Fruit fly (Drosophila melanogaster): ENCODE data around the gene OtopLc.

OtopLc gene

dm6 chrX:5618562-5618961 is 44.1 kb downstream of the OtopLc start, which contains the start of gene RhoGAP5A:
Gene RhoGAP5A, minus strand, starts transcription at chrX:5618806.
- TF ChIP-seq ey (GFP tag; optimal IDR thresholded peaks at IDR 0.05) = no peak
- TF ChIP-seq psq (GFP tag; optimal IDR thresholded peaks at IDR 0.05) = no peak
- TF ChIP-seq tai (GFP tag; optimal IDR thresholded peaks at IDR 0.05) = no peak
- TF ChIP-seq Vsx2 (GFP tag; optimal IDR thresholded peaks at IDR 0.05; ENCODE audit: partially characterized antibody) = no peak
- TF ChIP-seq dl (GFP tag; optimal IDR thresholded peaks at IDR 0.05; ENCODE audit: insufficient read depth in 1 of 2, partially characterized antibody in 2 of 2) = no peak
- no peak for TF ChIP-seq brk (GFP tag; optimal IDR thresholded peaks at IDR 0.05)
- no peak for TF ChIP-seq Sp1 (GFP tag; optimal IDR thresholded peaks at IDR 0.05)
- no peak for TF ChIP-seq HLH106 (tag; optimal IDR thresholded peaks at IDR 0.05)
- TF ChIP-seq Hnf4 (GFP tag; optimal IDR thresholded peaks at IDR 0.05) = no peak
- TF ChIP-seq sage (GFP tag; optimal IDR thresholded peaks at IDR 0.05) = no peak
- TF ChIP-seq rgr (GFP tag; optimal IDR thresholded peaks at IDR 0.05) = no peak
- no peak for TF ChIP-seq Dfd (GFP tag; optimal IDR thresholded peaks at IDR 0.05)
- TF ChIP-seq CG9705 (GFP tag; optimal IDR thresholded peaks at IDR 0.05) = no peak
- no peak for TF ChIP-seq usp (GFP tag; optimal IDR thresholded peaks at IDR 0.05)
- TF ChIP-seq GATAd (GFP tag; optimal IDR thresholded peaks at IDR 0.05) = no peak
- no peak for TF ChIP-seq Rel (GFP tag; optimal IDR thresholded peaks at IDR 0.05)
- TF ChIP-seq Rel (tag; optimal IDR thresholded peaks at IDR 0.05) = no peak
- no peak for TF ChIP-seq OdsH (GFP tag; optimal IDR thresholded peaks at IDR 0.05)

- no peak for TF ChIP-seq ey (GFP tag; optimal IDR thresholded peaks at IDR 0.05)
- TF ChIP-seq N (GFP tag; optimal IDR thresholded peaks at IDR 0.05) = no peak
- no peak for TF ChIP-seq dsf (GFP tag; optimal IDR thresholded peaks at IDR 0.05; ENCODE audit: borderline replicate concordance)
- no peak for TF ChIP-seq Hr78 (GFP tag; optimal IDR thresholded peaks at IDR 0.05)
- TF ChIP-seq CrebA (GFP tag; optimal IDR thresholded peaks at IDR 0.05; ENCODE audit: borderline replicate concordance) = no peak
- no peak for TF ChIP-seq CG9705 (GFP tag; optimal IDR thresholded peaks at IDR 0.05)
- no peak for TF ChIP-seq Rel (GFP tag; optimal IDR thresholded peaks at IDR 0.05)
- no peak for TF ChIP-seq Rel (tag; optimal IDR thresholded peaks at IDR 0.05)
- no peak for TF ChIP-seq HLH106 (tag; optimal IDR thresholded peaks at IDR 0.05)
- TF ChIP-seq brk (GFP tag; optimal IDR thresholded peaks at IDR 0.05) = no peak
- TF ChIP-seq Hr83 (GFP tag; optimal IDR thresholded peaks at IDR 0.05; ENCODE audit: poor library complexity, severe bottlenecking) = no peak
- TF ChIP-seq pan (optimal IDR thresholded peaks at IDR 0.05) = no peak
- no peak for TF ChIP-seq Dfd (GFP tag; optimal IDR thresholded peaks at IDR 0.05)
- TF ChIP-seq dl (GFP tag; optimal IDR thresholded peaks at IDR 0.05; ENCODE audit: insufficient read depth in 1 of 2, partially characterized antibody in 2 of 2) = no peak
- TF ChIP-seq Mio (GFP tag; optimal IDR thresholded peaks at IDR 0.05) = no peak
- no peak for TF ChIP-seq lola (GFP tag; optimal IDR thresholded peaks at IDR 0.05)
- TF ChIP-seq fru (GFP tag; optimal IDR thresholded peaks at IDR 0.05) = no peak
- TF ChIP-seq Vsx2 (GFP tag; optimal IDR thresholded peaks at IDR 0.05; ENCODE audit: partially characterized antibody) = no peak
- no peak for TF ChIP-seq OdsH (GFP tag; optimal IDR thresholded peaks at IDR 0.05)
- no peak for TF ChIP-seq Abd-B (GFP tag; optimal IDR thresholded peaks at IDR 0.05)
- no peak for TF ChIP-seq h (GFP tag; optimal IDR thresholded peaks at IDR 0.05)
Observed at dm6 chrX:5616270-5616669, 46.4 kb downstream of the OtopLc start, which contains the start of gene CG34434. Gene CG34434, minus strand, starts transcription at chrX:5616370.

dm6 chrX:5614367-5614766 is 48.3 kb downstream of the OtopLc start, which contains the start of gene CG34435:
Gene CG34435, minus strand, starts transcription at chrX:5614467.
- no peak for TF ChIP-seq Hr83 (GFP tag; optimal IDR thresholded peaks at IDR 0.05; ENCODE audit: poor library complexity, severe bottlenecking)
- TF ChIP-seq dsf (GFP tag; optimal IDR thresholded peaks at IDR 0.05; ENCODE audit: borderline replicate concordance) = no peak
- no peak for TF ChIP-seq ey (GFP tag; optimal IDR thresholded peaks at IDR 0.05)
- no peak for TF ChIP-seq OdsH (GFP tag; optimal IDR thresholded peaks at IDR 0.05)
- TF ChIP-seq fru (GFP tag; optimal IDR thresholded peaks at IDR 0.05) = no peak
- TF ChIP-seq Abd-B (GFP tag; optimal IDR thresholded peaks at IDR 0.05) = no peak
- TF ChIP-seq woc (GFP tag; optimal IDR thresholded peaks at IDR 0.05) = no peak
- TF ChIP-seq N (GFP tag; optimal IDR thresholded peaks at IDR 0.05) = no peak
- TF ChIP-seq Dfd (GFP tag; optimal IDR thresholded peaks at IDR 0.05) = no peak
- no peak for TF ChIP-seq jim (GFP tag; optimal IDR thresholded peaks at IDR 0.05)
- TF ChIP-seq Jra (GFP tag; optimal IDR thresholded peaks at IDR 0.05) = no peak
- no peak for TF ChIP-seq Myc (optimal IDR thresholded peaks at IDR 0.05)
- TF ChIP-seq rgr (GFP tag; optimal IDR thresholded peaks at IDR 0.05) = no peak
- no peak for TF ChIP-seq GATAd (GFP tag; optimal IDR thresholded peaks at IDR 0.05)
- no peak for TF ChIP-seq brk (GFP tag; optimal IDR thresholded peaks at IDR 0.05)
- no peak for TF ChIP-seq CG9705 (GFP tag; optimal IDR thresholded peaks at IDR 0.05)
- no peak for TF ChIP-seq usp (GFP tag; optimal IDR thresholded peaks at IDR 0.05)

dm6 chrX:5612977-5613376 is 49.7 kb downstream of the OtopLc start:
- no peak for TF ChIP-seq dmrt93B (GFP tag; optimal IDR thresholded peaks at IDR 0.05)
- TF ChIP-seq Dfd (GFP tag; optimal IDR thresholded peaks at IDR 0.05) = no peak
- no peak for TF ChIP-seq ey (GFP tag; optimal IDR thresholded peaks at IDR 0.05)
- TF ChIP-seq Vsx2 (GFP tag; optimal IDR thresholded peaks at IDR 0.05; ENCODE audit: partially characterized antibody) = no peak
- TF ChIP-seq CG32264 (GFP tag; optimal IDR thresholded peaks at IDR 0.05) = no peak
- TF ChIP-seq brk (GFP tag; optimal IDR thresholded peaks at IDR 0.05) = no peak
- TF ChIP-seq usp (GFP tag; optimal IDR thresholded peaks at IDR 0.05) = no peak
- TF ChIP-seq br (GFP tag; optimal IDR thresholded peaks at IDR 0.05) = no peak
- TF ChIP-seq Hnf4 (GFP tag; optimal IDR thresholded peaks at IDR 0.05) = no peak
- no peak for TF ChIP-seq Hr78 (GFP tag; optimal IDR thresholded peaks at IDR 0.05)
- TF ChIP-seq rgr (GFP tag; optimal IDR thresholded peaks at IDR 0.05) = no peak
- TF ChIP-seq dl (GFP tag; optimal IDR thresholded peaks at IDR 0.05; ENCODE audit: insufficient read depth in 1 of 2, partially characterized antibody in 2 of 2) = no peak
- TF ChIP-seq dsf (GFP tag; optimal IDR thresholded peaks at IDR 0.05; ENCODE audit: borderline replicate concordance) = no peak
- TF ChIP-seq CrebA (GFP tag; optimal IDR thresholded peaks at IDR 0.05; ENCODE audit: borderline replicate concordance) = no peak
- TF ChIP-seq jim (GFP tag; optimal IDR thresholded peaks at IDR 0.05) = no peak
- no peak for TF ChIP-seq sage (GFP tag; optimal IDR thresholded peaks at IDR 0.05)
- TF ChIP-seq Myc (optimal IDR thresholded peaks at IDR 0.05) = no peak
- no peak for TF ChIP-seq N (GFP tag; optimal IDR thresholded peaks at IDR 0.05)
- TF ChIP-seq Jra (GFP tag; optimal IDR thresholded peaks at IDR 0.05) = no peak
- TF ChIP-seq HLH106 (tag; optimal IDR thresholded peaks at IDR 0.05) = no peak
